Worm (Caenorhabditis elegans): ENCODE results near the gene str-108.

Gene str-108

ce11 chrV:16143066-16143581 lies 22.9 kb upstream of the str-108 start, which contains the start of gene fbxa-88:
fbxa-88 (minus strand) TSS chrV:16143116.
- TF ChIP-seq nfya-2 (GFP tag; IDR thresholded peaks at IDR 0.05) (no peak), madf-6 (GFP tag; IDR thresholded peaks at IDR 0.05) (no peak), egrh-3 (GFP tag; IDR thresholded peaks at IDR 0.05) (no peak), ceh-27 (GFP tag; optimal IDR thresholded peaks at IDR 0.05) (no peak), nfya-1 (tag; optimal IDR thresholded peaks at IDR 0.05; ENCODE audit: borderline replicate concordance, insufficient read depth) (no peak), aptf-2 (GFP tag; conservative IDR thresholded peaks at IDR 0.05) (no peak), nhr-80 (tag; optimal IDR thresholded peaks at IDR 0.05) (peak; percentile 61)

ce11 chrV:16145009-16145408 lies 21.0 kb upstream of the str-108 start:
- TF ChIP-seq lin-35 (GFP tag; optimal IDR thresholded peaks at IDR 0.05), result no peak
- no peak for TF ChIP-seq F52B5.7 (tag; optimal IDR thresholded peaks at IDR 0.05)
- no peak for TF ChIP-seq snpc-1.1 (tag; optimal IDR thresholded peaks at IDR 0.05; ENCODE audit: insufficient read depth)
- TF ChIP-seq Y53G8AR.9 (GFP tag; conservative IDR thresholded peaks at IDR 0.05), result no peak
- TF ChIP-seq egl-44 (GFP tag; IDR thresholded peaks at IDR 0.05), result no peak
- no peak for TF ChIP-seq hsf-1 (GFP tag; IDR thresholded peaks at IDR 0.05)
- no peak for TF ChIP-seq ccch-3 (GFP tag; optimal IDR thresholded peaks at IDR 0.05)
- TF ChIP-seq nfya-1 (tag; optimal IDR thresholded peaks at IDR 0.05; ENCODE audit: borderline replicate concordance, insufficient read depth), result no peak
- no peak for TF ChIP-seq rpc-1 (optimal IDR thresholded peaks at IDR 0.05)
- TF ChIP-seq rpc-1 (tag; optimal IDR thresholded peaks at IDR 0.05), result no peak
- TF ChIP-seq chd-7 (tag; optimal IDR thresholded peaks at IDR 0.05), result no peak
- no peak for TF ChIP-seq Y95B8A.8 (GFP tag; IDR thresholded peaks at IDR 0.05)
- no peak for TF ChIP-seq somi-1 (GFP tag; optimal IDR thresholded peaks at IDR 0.05)
- TF ChIP-seq madf-10 (tag; optimal IDR thresholded peaks at IDR 0.05), result no peak
- no peak for TF ChIP-seq mel-28 (tag; optimal IDR thresholded peaks at IDR 0.05; ENCODE audit: borderline replicate concordance)
- TF ChIP-seq attf-3 (GFP tag; conservative IDR thresholded peaks at IDR 0.05), result no peak
- TF ChIP-seq efl-1 (GFP tag; optimal IDR thresholded peaks at IDR 0.05), result no peak
- TF ChIP-seq ztf-28 (GFP tag; IDR thresholded peaks at IDR 0.05), result no peak
- no peak for TF ChIP-seq lir-1 (GFP tag; conservative IDR thresholded peaks at IDR 0.05)
- no peak for TF ChIP-seq B0261.1 (tag; optimal IDR thresholded peaks at IDR 0.05)
- no peak for TF ChIP-seq ama-1 (optimal IDR thresholded peaks at IDR 0.05)
- TF ChIP-seq ama-1 (GFP tag; optimal IDR thresholded peaks at IDR 0.05), result no peak

ce11 chrV:16148805-16149204 lies 17.2 kb upstream of the str-108 start, which contains the start of gene F10A3.4:
F10A3.4 (plus strand) TSS chrV:16149105.
- no peak for TF ChIP-seq T26A5.8 (tag; optimal IDR thresholded peaks at IDR 0.05)

- TF ChIP-seq snpc-3.4 (tag; optimal IDR thresholded peaks at IDR 0.05) (no peak), F52B5.7 (tag; optimal IDR thresholded peaks at IDR 0.05) (no peak), Y56A3A.18 (GFP tag; IDR thresholded peaks at IDR 0.05) (no peak), attf-3 (GFP tag; conservative IDR thresholded peaks at IDR 0.05) (no peak), K12H6.12 (tag; optimal IDR thresholded peaks at IDR 0.05) (no peak), ekl-4 (GFP tag; IDR thresholded peaks at IDR 0.05) (no peak), ceh-27 (GFP tag; optimal IDR thresholded peaks at IDR 0.05) (no peak), T26A5.8 (tag; optimal IDR thresholded peaks at IDR 0.05) (no peak), ceh-79 (tag; optimal IDR thresholded peaks at IDR 0.05) (no peak), zfh-2 (GFP tag; conservative IDR thresholded peaks at IDR 0.05) (no peak), lsl-1 (GFP tag; optimal IDR thresholded peaks at IDR 0.05) (no peak), dox-1 (GFP tag; IDR thresholded peaks at IDR 0.05) (no peak)
These were observed 12.7 kb upstream of the str-108 start, which contains the start of gene str-254 for ce11 chrV:16153375-16153774. str-254 (minus strand) TSS chrV:16153475.
